Fruit fly (Drosophila melanogaster) whole organism, embryonic: Measurements from ENCODE around the gene dysf.

Experiments
- Atf-2 ChIP-seq: fragments of 200-800 bp; sonication (Bioruptor generic); optimal IDR thresholded peaks from 2 replicates; lab custom pipeline; 2016; ENCODE audit warnings: missing biosample characterization, missing genetic modification characterization
- Bdp1 ChIP-seq: fragments of 200-800 bp; sonication (Bioruptor generic); optimal IDR thresholded peaks from 3 replicates; lab custom pipeline; 2016; ENCODE audit warnings: missing biosample characterization, missing genetic modification characterization
- CG13287 ChIP-seq: fragments of 200-800 bp; sonication (Bioruptor generic); IDR thresholded peaks from 2 replicates; pipeline ENCODE4 v1.3.6; 2022; ENCODE audit warnings: missing biosample characterization, missing genetic modification characterization; ENCODE audit not compliant: partially characterized antibody
- CG14860 ChIP-seq: fragments of 200-800 bp; sonication (Bioruptor generic); IDR thresholded peaks from 3 replicates; pipeline ENCODE4 v1.3.6; 2022; ENCODE audit warnings: missing biosample characterization, missing genetic modification characterization; ENCODE audit not compliant: partially characterized antibody
- CG1647 ChIP-seq: fragments of 200-800 bp; sonication (Bioruptor generic); optimal IDR thresholded peaks from 3 replicates; lab custom pipeline; 2016; ENCODE audit warnings: missing biosample characterization, missing genetic modification characterization
- CG17385 ChIP-seq: fragments of 200-800 bp; sonication (Bioruptor generic); optimal IDR thresholded peaks from 3 replicates; lab custom pipeline; 2018; ENCODE audit warnings: missing biosample characterization, mild to moderate bottlenecking, missing genetic modification characterization
- CG17802 ChIP-seq: fragments of 200-800 bp; sonication (Bioruptor generic); optimal IDR thresholded peaks from 2 replicates; lab custom pipeline; 2018; ENCODE audit warnings: missing biosample characterization, mild to moderate bottlenecking, missing genetic modification characterization, moderate library complexity
- CG3065 ChIP-seq: fragments of 200-800 bp; sonication (Bioruptor generic); optimal IDR thresholded peaks from 2 replicates; lab custom pipeline; 2016; ENCODE audit warnings: missing biosample characterization, missing genetic modification characterization
- CG32532 ChIP-seq: fragments of 200-800 bp; sonication (Bioruptor generic); IDR thresholded peaks from 2 replicates; pipeline ENCODE4 v1.3.6; 2022; ENCODE audit warnings: missing biosample characterization, missing genetic modification characterization
- CG3838 ChIP-seq: fragments of 200-800 bp; sonication (Bioruptor generic); optimal IDR thresholded peaks from 3 replicates; lab custom pipeline; 2016; ENCODE audit warnings: missing biosample characterization, missing genetic modification characterization
- CG6689 ChIP-seq: fragments of 200-800 bp; sonication (Bioruptor generic); IDR thresholded peaks from 2 replicates; pipeline ENCODE4 v1.3.6; 2022; ENCODE audit warnings: missing biosample characterization, missing genetic modification characterization
- CG7271 ChIP-seq: fragments of 200-800 bp; sonication (Bioruptor generic); optimal IDR thresholded peaks from 2 replicates; lab custom pipeline; 2018; ENCODE audit warnings: missing biosample characterization, mild to moderate bottlenecking, missing genetic modification characterization, moderate library complexity
- CG7372 ChIP-seq: fragments of 200-800 bp; sonication (Bioruptor generic); IDR thresholded peaks from 2 replicates; pipeline ENCODE4 v1.3.6; 2022; ENCODE audit warnings: missing biosample characterization, missing genetic modification characterization
- CG8359 ChIP-seq: fragments of 200-800 bp; sonication (Bioruptor generic); optimal IDR thresholded peaks from 2 replicates; lab custom pipeline; 2017; ENCODE audit warnings: missing biosample characterization, mild to moderate bottlenecking, missing genetic modification characterization, borderline replicate concordance
- Chrac-16 ChIP-seq: fragments of 200-800 bp; sonication (Bioruptor generic); optimal IDR thresholded peaks from 3 replicates; lab custom pipeline; 2016; ENCODE audit warnings: missing biosample characterization, missing genetic modification characterization
- D ChIP-seq, 2 experiments: fragments of 200-800 bp in 1 of 2; fragments of >200 bp in 1 of 2; sonication (Bioruptor generic) in 1 of 2; optimal IDR thresholded peaks; 2 replicates in 1 of 2; 3 replicates in 1 of 2; lab custom pipeline; 2017; ENCODE audit warnings: mild to moderate bottlenecking in 1 of 2, missing biosample characterization in 1 of 2, missing genetic modification characterization in 1 of 2, missing genetic modification reagents in 1 of 2
- Dip2 ChIP-seq: fragments of 200-800 bp; sonication (Bioruptor generic); IDR thresholded peaks from 2 replicates; pipeline ENCODE4 v1.3.6; 2022; ENCODE audit warnings: missing biosample characterization, missing genetic modification characterization
- Gug ChIP-seq: fragments of 200-800 bp; sonication (Bioruptor generic); IDR thresholded peaks from 4 replicates; pipeline ENCODE4 v1.3.6; 2022; ENCODE audit warnings: missing biosample characterization, missing genetic modification characterization
- HHEX ChIP-seq: fragments of 200-800 bp; sonication (Bioruptor generic); optimal IDR thresholded peaks from 3 replicates; lab custom pipeline; 2017; ENCODE audit warnings: missing biosample characterization, mild to moderate bottlenecking, missing genetic modification characterization, missing genetic modification reagents
- HmgZ ChIP-seq: fragments of 200-800 bp; sonication (Bioruptor generic); optimal IDR thresholded peaks from 2 replicates; lab custom pipeline; 2018; ENCODE audit warnings: missing biosample characterization, mild to moderate bottlenecking, missing genetic modification characterization
- NC2α ChIP-seq: fragments of 200-800 bp; sonication (Bioruptor generic); optimal IDR thresholded peaks from 2 replicates; lab custom pipeline; 2016; ENCODE audit warnings: missing biosample characterization, missing genetic modification characterization
- Nf-YC ChIP-seq: fragments of 200-800 bp; optimal IDR thresholded peaks from 3 replicates; lab custom pipeline; 2019; ENCODE audit warnings: missing biosample characterization, mild to moderate bottlenecking, missing genetic modification characterization, moderate library complexity
- PHDP ChIP-seq: fragments of 200-800 bp; sonication (Bioruptor generic); optimal IDR thresholded peaks from 3 replicates; lab custom pipeline; 2018; ENCODE audit warnings: missing biosample characterization, mild to moderate bottlenecking, missing genetic modification characterization, moderate library complexity
- Rx ChIP-seq: fragments of 200-800 bp; sonication (Bioruptor generic); IDR thresholded peaks from 2 replicates; pipeline ENCODE4 v1.3.6; 2022; ENCODE audit warnings: missing biosample characterization, missing genetic modification characterization
- Scr ChIP-seq: fragments of 200-800 bp; sonication (Bioruptor generic); IDR thresholded peaks from 2 replicates; pipeline ENCODE4 v1.3.6; 2022; ENCODE audit warnings: missing biosample characterization, missing genetic modification characterization; ENCODE audit not compliant: partially characterized antibody
- Side ChIP-seq: fragments of 200-800 bp; sonication (Bioruptor generic); optimal IDR thresholded peaks from 2 replicates; lab custom pipeline; 2016; ENCODE audit warnings: missing biosample characterization, missing genetic modification characterization
- Sin3A ChIP-seq: fragments of >200 bp; optimal IDR thresholded peaks from 2 replicates; lab custom pipeline; 2018
- Spps ChIP-seq: fragments of 200-800 bp; sonication (Bioruptor generic); optimal IDR thresholded peaks from 2 replicates; lab custom pipeline; 2018; ENCODE audit warnings: missing biosample characterization, mild to moderate bottlenecking, missing genetic modification characterization
- Ssrp ChIP-seq: fragments of 200-800 bp; sonication (Bioruptor generic); optimal IDR thresholded peaks from 2 replicates; lab custom pipeline; 2018; ENCODE audit warnings: missing biosample characterization, mild to moderate bottlenecking, missing genetic modification characterization, moderate library complexity
- TFAM ChIP-seq: fragments of 200-800 bp; sonication (Bioruptor generic); optimal IDR thresholded peaks from 2 replicates; lab custom pipeline; 2017; ENCODE audit warnings: missing biosample characterization, missing genetic modification characterization, inconsistent platforms
- YL-1 ChIP-seq: fragments of 200-800 bp; sonication (Bioruptor generic); optimal IDR thresholded peaks from 3 replicates; lab custom pipeline; 2017; ENCODE audit warnings: missing biosample characterization, mild to moderate bottlenecking, missing genetic modification characterization
- corto ChIP-seq: fragments of 200-800 bp; sonication (Bioruptor generic); optimal IDR thresholded peaks from 2 replicates; lab custom pipeline; 2016; ENCODE audit warnings: missing biosample characterization, mild to moderate bottlenecking, missing genetic modification characterization, moderate library complexity
- da ChIP-seq: fragments of 200-800 bp; sonication (Bioruptor generic); optimal IDR thresholded peaks from 2 replicates; lab custom pipeline; 2016; ENCODE audit warnings: missing biosample characterization, missing genetic modification characterization
- dmrt11E ChIP-seq: fragments of 200-800 bp; sonication (Bioruptor generic); optimal IDR thresholded peaks from 3 replicates; lab custom pipeline; 2018; ENCODE audit warnings: missing biosample characterization, mild to moderate bottlenecking, missing genetic modification characterization, moderate library complexity
- ewg ChIP-seq: fragments of 200-800 bp; sonication (Bioruptor generic); optimal IDR thresholded peaks from 3 replicates; lab custom pipeline; 2017; ENCODE audit warnings: mild to moderate bottlenecking, missing biosample characterization, missing genetic modification reagents, missing genetic modification characterization
- exex ChIP-seq: fragments of 200-800 bp; sonication (Bioruptor generic); optimal IDR thresholded peaks from 4 replicates; lab custom pipeline; 2018; ENCODE audit warnings: missing biosample characterization, mild to moderate bottlenecking, missing genetic modification characterization, moderate library complexity
- eyg ChIP-seq: fragments of 200-800 bp; sonication (Bioruptor generic); optimal IDR thresholded peaks from 3 replicates; lab custom pipeline; 2016; ENCODE audit warnings: missing biosample characterization, missing genetic modification characterization
- gro ChIP-seq: fragments of 200-800 bp; sonication (Bioruptor generic); optimal IDR thresholded peaks from 2 replicates; lab custom pipeline; 2016; ENCODE audit warnings: missing biosample characterization, missing genetic modification characterization
- luna ChIP-seq: fragments of 200-800 bp; sonication (Bioruptor generic); optimal IDR thresholded peaks from 2 replicates; lab custom pipeline; 2016; ENCODE audit warnings: missing biosample characterization, missing genetic modification characterization
- onecut ChIP-seq: fragments of 200-800 bp; sonication (Bioruptor generic); IDR thresholded peaks from 2 replicates; pipeline ENCODE4 v1.3.6; 2022; ENCODE audit warnings: missing biosample characterization, missing genetic modification characterization
- pho ChIP-seq: fragments of 200-800 bp; sonication (Bioruptor generic); optimal IDR thresholded peaks from 2 replicates; lab custom pipeline; 2016; ENCODE audit warnings: missing biosample characterization, missing genetic modification characterization
- pita ChIP-seq: fragments of 200-800 bp; sonication (Bioruptor generic); optimal IDR thresholded peaks from 2 replicates; lab custom pipeline; 2017; ENCODE audit warnings: missing biosample characterization, mild to moderate bottlenecking, missing genetic modification characterization
- pzg ChIP-seq: fragments of 200-800 bp; sonication (Bioruptor generic); optimal IDR thresholded peaks from 3 replicates; lab custom pipeline; 2018; ENCODE audit warnings: missing biosample characterization, mild to moderate bottlenecking, missing genetic modification characterization, moderate library complexity
- sqz ChIP-seq: fragments of 200-800 bp; sonication (Bioruptor generic); optimal IDR thresholded peaks from 3 replicates; lab custom pipeline; 2018; ENCODE audit warnings: missing biosample characterization, mild to moderate bottlenecking, missing genetic modification characterization
- stwl ChIP-seq: fragments of 200-800 bp; sonication (Bioruptor generic); optimal IDR thresholded peaks from 3 replicates; lab custom pipeline; 2018; ENCODE audit warnings: missing biosample characterization, mild to moderate bottlenecking, missing genetic modification characterization, moderate library complexity
- tin ChIP-seq: fragments of 200-800 bp; sonication (Bioruptor generic); optimal IDR thresholded peaks from 3 replicates; lab custom pipeline; 2016; ENCODE audit warnings: missing biosample characterization, missing genetic modification characterization
- tio ChIP-seq: fragments of 200-800 bp; sonication (Bioruptor generic); optimal IDR thresholded peaks from 2 replicates; lab custom pipeline; 2017; ENCODE audit warnings: missing biosample characterization, missing genetic modification characterization, inconsistent platforms
- tna ChIP-seq: fragments of 200-800 bp; sonication (Bioruptor generic); IDR thresholded peaks from 2 replicates; pipeline ENCODE4 v1.3.6; 2022; ENCODE audit warnings: missing biosample characterization, missing genetic modification characterization; ENCODE audit not compliant: partially characterized antibody
- tup ChIP-seq: fragments of 200-800 bp; sonication (Bioruptor generic); optimal IDR thresholded peaks from 2 replicates; lab custom pipeline; 2016; ENCODE audit warnings: missing biosample characterization, mild to moderate bottlenecking, missing genetic modification characterization, moderate library complexity
- vvl ChIP-seq: fragments of 200-800 bp; sonication (Bioruptor generic); IDR thresholded peaks from 2 replicates; pipeline ENCODE4 v1.3.6; 2022; ENCODE audit warnings: missing biosample characterization, missing genetic modification characterization
- yki ChIP-seq: fragments of >200 bp; optimal IDR thresholded peaks from 3 replicates; lab custom pipeline; 2018

Gene dysf

DNA sequence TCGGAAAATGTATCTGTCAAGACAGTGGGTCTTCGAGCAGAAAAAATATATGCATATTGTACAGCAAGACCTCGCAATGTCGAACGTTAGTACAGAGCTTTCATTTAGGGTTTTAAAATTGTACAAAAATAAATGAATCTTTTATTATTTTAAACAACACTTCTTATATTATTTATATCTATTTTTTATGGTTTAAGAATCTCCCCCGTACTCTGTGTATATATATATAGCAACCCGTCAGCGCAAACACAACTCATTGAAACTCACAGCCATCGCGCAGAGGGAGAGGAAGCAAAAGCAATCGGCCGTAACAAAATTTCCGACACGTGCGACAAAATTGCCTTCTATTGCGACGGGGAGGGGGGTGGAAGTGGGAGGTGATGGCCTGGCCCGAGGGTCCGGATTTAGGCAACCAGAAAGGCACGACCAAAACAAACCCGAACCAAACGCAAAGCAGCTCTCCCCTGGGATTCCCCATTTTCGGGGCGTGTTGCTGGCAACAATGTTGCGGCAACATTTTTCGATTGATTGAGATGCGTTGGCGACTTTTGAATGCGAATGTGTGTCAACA is 7.5 kb upstream of the dysf start (continued):
- TF ChIP-seq tin (GFP tag; lab: Kevin White, UChicago) (peak; percentile 8), Gug (GFP tag; lab: Robert Waterston, UW) (peak; percentile 56; the same call in 2 of the 4 replicates), Chrac-16 (GFP tag; lab: Kevin White, UChicago) (no peak), Bdp1 (GFP tag; lab: Kevin White, UChicago) (no peak), CG3065 (no peak), Side (GFP tag; lab: Kevin White, UChicago) (no peak), NC2α (GFP tag; lab: Kevin White, UChicago) (no peak), Dip2 (no peak), tna (no peak), CG32532 (GFP tag; lab: Robert Waterston, UW) (peak; percentile 88), gro (GFP tag; lab: Kevin White, UChicago) (no peak), CG1647 (GFP tag; lab: Kevin White, UChicago) (no peak), CG17385 (GFP tag; lab: Kevin White, UChicago) (peak; percentile 46), vvl (GFP tag; lab: Robert Waterston, UW) (peak; percentile 92), Nf-YC (tag; lab: Kevin White, UChicago) (no peak), CG3838 (GFP tag; lab: Kevin White, UChicago) (no peak), YL-1 (no peak), CG17802 (no peak), pzg (no peak), corto (GFP tag; lab: Kevin White, UChicago) (no peak), HmgZ (tag; lab: Kevin White, UChicago) (no peak), CG14860 (no peak), yki (no peak), TFAM (GFP tag; lab: Kevin White, UChicago) (no peak), Ssrp (tag; lab: Kevin White, UChicago) (peak; percentile 11), eyg (GFP tag; lab: Kevin White, UChicago) (no peak), dmrt11E (no peak), Rx (no peak), ewg (GFP tag; lab: Kevin White, UChicago) (peak; percentile 12), pho (GFP tag; lab: Kevin White, UChicago) (no peak), exex (tag; lab: Kevin White, UChicago) (no peak), CG13287 (GFP tag; lab: Robert Waterston, UW) (no peak), HHEX (GFP tag; lab: Kevin White, UChicago) (peak; percentile 79), stwl (tag; lab: Kevin White, UChicago) (no peak), sqz (GFP tag; lab: Kevin White, UChicago) (no peak), tio (peak; percentile 48), Spps (tag; lab: Kevin White, UChicago) (no peak), CG7271 (tag; lab: Kevin White, UChicago) (no peak), Atf-2 (GFP tag; lab: Kevin White, UChicago) (no peak), Scr (GFP tag; lab: Robert Waterston, UW) (no peak), tup (peak; percentile 35), CG6689 (peak; percentile 66), CG8359 (GFP tag; lab: Kevin White, UChicago) (no peak), D (optimal IDR thresholded peaks at IDR 0.05; lab: Kevin White, UChicago) (no peak), D (GFP tag; optimal IDR thresholded peaks at IDR 0.05; lab: Kevin White, UChicago) (no peak), luna (GFP tag; lab: Kevin White, UChicago) (no peak), CG7372 (GFP tag; lab: Robert Waterston, UW) (0 out of 2 replicates have a peak, but pooled peaks have one; percentile 36), PHDP (tag; lab: Kevin White, UChicago) (peak; percentile 52), Sin3A (lab: Kevin White, UChicago) (no peak), da (no peak), pita (GFP tag; lab: Kevin White, UChicago) (no peak), onecut (GFP tag; lab: Robert Waterston, UW) (peak; percentile 4; the same call in 1 of the 2 replicates)
